Worm (Caenorhabditis elegans): ENCODE results near the gene F10B5.3.

The F10B5.3 gene

ce11 chrII:8124867-8125266, 25.0 kb downstream of the F10B5.3 start, which contains the start of gene ire-1 (continued):
- TF ChIP-seq ztf-3 (GFP tag; optimal IDR thresholded peaks at IDR 0.05) (no peak), dox-1 (GFP tag; IDR thresholded peaks at IDR 0.05) (peak; percentile 59), F57A8.1 (GFP tag; optimal IDR thresholded peaks at IDR 0.05) (no peak), snpc-1.3 (tag; optimal IDR thresholded peaks at IDR 0.05; ENCODE audit: insufficient read depth) (no peak), F49E8.2 (tag; optimal IDR thresholded peaks at IDR 0.05; ENCODE audit: insufficient read depth) (peak; percentile 63), somi-1 (GFP tag; optimal IDR thresholded peaks at IDR 0.05) (no peak), dpl-1 (GFP tag; optimal IDR thresholded peaks at IDR 0.05) (peak; percentile 3), hrde-1 (tag; optimal IDR thresholded peaks at IDR 0.05; ENCODE audit: borderline replicate concordance) (no peak), madf-3 (GFP tag; IDR thresholded peaks at IDR 0.05) (no peak), ekl-4 (GFP tag; IDR thresholded peaks at IDR 0.05) (no peak), B0261.1 (tag; optimal IDR thresholded peaks at IDR 0.05) (no peak), lsy-27 (tag; optimal IDR thresholded peaks at IDR 0.05; ENCODE audit: borderline replicate concordance, insufficient read depth) (no peak), attf-3 (GFP tag; conservative IDR thresholded peaks at IDR 0.05) (no peak), madf-6 (GFP tag; IDR thresholded peaks at IDR 0.05) (peak; percentile 30; the same call in 1 of the 2 replicates), lin-54 (GFP tag; optimal IDR thresholded peaks at IDR 0.05) (no peak), Y67H2A.10 (GFP tag; conservative IDR thresholded peaks at IDR 0.05) (no peak), madf-8 (GFP tag; conservative IDR thresholded peaks at IDR 0.05) (no peak), D2030.7 (GFP tag; IDR thresholded peaks at IDR 0.05) (peak; percentile 12; the same call in 1 of the 2 replicates), ceh-100 (GFP tag; IDR thresholded peaks at IDR 0.05) (peak; percentile 41; the same call in 1 of the 2 replicates), tbx-9 (tag; optimal IDR thresholded peaks at IDR 0.05; ENCODE audit: borderline replicate concordance) (no peak), ZK185.1 (tag; optimal IDR thresholded peaks at IDR 0.05; ENCODE audit: poor library complexity, severe bottlenecking) (peak; percentile 37), egrh-3 (GFP tag; IDR thresholded peaks at IDR 0.05) (no peak), him-1 (tag; optimal IDR thresholded peaks at IDR 0.05) (no peak), hsf-1 (GFP tag; IDR thresholded peaks at IDR 0.05) (no peak), F10E7.11 (tag; optimal IDR thresholded peaks at IDR 0.05) (no peak), akir-1 (GFP tag; optimal IDR thresholded peaks at IDR 0.05) (no peak), nfyb-1 (GFP tag; IDR thresholded peaks at IDR 0.05) (no peak), rcor-1 (GFP tag; IDR thresholded peaks at IDR 0.05) (no peak)

ce11 chrII:8117426-8117825, 32.4 kb downstream of the F10B5.3 start:
- TF ChIP-seq B0019.2 (GFP tag; conservative IDR thresholded peaks at IDR 0.05) = no peak

- TF ChIP-seq let-526 (GFP tag; IDR thresholded peaks at IDR 0.05) = no peak
- TF ChIP-seq D2030.7 (GFP tag; IDR thresholded peaks at IDR 0.05) = no peak
- no peak for TF ChIP-seq pbrm-1 (GFP tag; IDR thresholded peaks at IDR 0.05)
- TF ChIP-seq egrh-3 (GFP tag; IDR thresholded peaks at IDR 0.05) = no peak
- no peak for TF ChIP-seq hlh-26 (GFP tag; conservative IDR thresholded peaks at IDR 0.05)
- TF ChIP-seq lin-54 (GFP tag; optimal IDR thresholded peaks at IDR 0.05) = no peak
- TF ChIP-seq ama-1 (optimal IDR thresholded peaks at IDR 0.05) = no peak
- no peak for TF ChIP-seq ama-1 (GFP tag; optimal IDR thresholded peaks at IDR 0.05)
- no peak for TF ChIP-seq egl-18 (GFP tag; IDR thresholded peaks at IDR 0.05)
- TF ChIP-seq snpc-3.4 (tag; optimal IDR thresholded peaks at IDR 0.05) = no peak
- no peak for TF ChIP-seq nhr-179 (tag; optimal IDR thresholded peaks at IDR 0.05)
- no peak for TF ChIP-seq egl-44 (GFP tag; IDR thresholded peaks at IDR 0.05)
- no peak for TF ChIP-seq snpc-1.1 (tag; optimal IDR thresholded peaks at IDR 0.05; ENCODE audit: insufficient read depth)
- TF ChIP-seq B0336.3 (GFP tag; IDR thresholded peaks at IDR 0.05) = no peak
Observed at ce11 chrII:8116159-8116558, 33.7 kb downstream of the F10B5.3 start, which contains the start of gene unc-105. Gene unc-105 (plus strand): TSS chrII:8116459.

Measured in whole organism, young adult.